Fruit fly (Drosophila melanogaster): ENCODE measurements around the gene bcd.

bcd gene

DNA sequence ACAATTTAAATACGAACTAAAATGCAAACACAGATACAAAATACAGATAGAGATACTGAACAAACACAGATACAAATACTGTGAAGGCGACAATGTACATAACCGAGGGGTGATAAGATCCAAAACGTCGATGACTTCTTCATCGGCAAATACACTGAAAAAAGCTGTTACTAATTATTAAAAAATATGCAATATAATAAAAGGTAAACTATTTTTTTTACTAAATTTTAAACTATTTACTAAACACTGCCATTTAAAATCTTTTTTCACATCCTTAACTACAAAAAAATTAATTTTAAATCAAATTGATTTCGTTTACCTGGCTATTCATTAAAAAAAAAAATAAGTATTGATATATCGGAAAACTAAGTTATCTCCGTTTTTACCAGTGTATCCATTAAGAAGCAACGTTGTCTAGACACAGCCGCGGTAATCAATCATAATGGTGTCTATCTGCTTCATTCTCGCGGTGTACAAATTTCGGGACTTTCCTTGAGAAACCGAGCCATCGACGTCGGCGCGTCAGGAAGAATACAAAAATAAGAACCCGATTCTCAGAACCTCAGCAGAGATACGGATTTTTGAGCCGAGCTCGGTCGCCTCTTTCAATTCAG lies 3.6 kb upstream of the bcd start (continued):
- TF ChIP-seq CG13296 (GFP tag; optimal IDR thresholded peaks at IDR 0.05) (peak; percentile 26), chn (GFP tag; optimal IDR thresholded peaks at IDR 0.05) (peak; percentile 59), CG17359 (tag; optimal IDR thresholded peaks at IDR 0.05) (peak; percentile 81), Aef1 (GFP tag; IDR thresholded peaks at IDR 0.05) (no peak), Nf-YB (GFP tag; optimal IDR thresholded peaks at IDR 0.05) (peak; percentile 82), CG16815 (GFP tag; optimal IDR thresholded peaks at IDR 0.05) (peak; percentile 95), CG2202 (tag; optimal IDR thresholded peaks at IDR 0.05) (peak; percentile 90), CG10959 (GFP tag; IDR thresholded peaks at IDR 0.05) (peak; percentile 79; the same call in 1 of the 2 replicates), bab2 (GFP tag; optimal IDR thresholded peaks at IDR 0.05) (peak; percentile 57), CG8290 (GFP tag; optimal IDR thresholded peaks at IDR 0.05) (peak; percentile 88), CG8290 (tag; optimal IDR thresholded peaks at IDR 0.05) (peak; percentile 1 to 80), CG17612 (GFP tag; IDR thresholded peaks at IDR 0.05) (no peak), Mrtf (GFP tag; IDR thresholded peaks at IDR 0.05) (no peak), vfl (GFP tag; optimal IDR thresholded peaks at IDR 0.05) (peak; percentile 4), phol (tag; optimal IDR thresholded peaks at IDR 0.05) (peak; percentile 96), CG11695 (GFP tag; IDR thresholded peaks at IDR 0.05) (peak; percentile 82), gce (GFP tag; IDR thresholded peaks at IDR 0.05) (no peak), cato (GFP tag; optimal IDR thresholded peaks at IDR 0.05; ENCODE audit: borderline replicate concordance) (peak; percentile 63), ato (GFP tag; IDR thresholded peaks at IDR 0.05; ENCODE audit: partially characterized antibody) (no peak), CG2875 (GFP tag; optimal IDR thresholded peaks at IDR 0.05) (peak; percentile 84), BEAF-32 (GFP tag; optimal IDR thresholded peaks at IDR 0.05) (no peak), CG12769 (tag; optimal IDR thresholded peaks at IDR 0.05) (no peak), bowl (GFP tag; IDR thresholded peaks at IDR 0.05) (no peak), B-H1 (GFP tag; IDR thresholded peaks at IDR 0.05) (no peak), CG14050 (GFP tag; IDR thresholded peaks at IDR 0.05) (no peak), CG13775 (GFP tag; optimal IDR thresholded peaks at IDR 0.05) (peak; percentile 93), vnd (GFP tag; IDR thresholded peaks at IDR 0.05; ENCODE audit: partially characterized antibody) (no peak), yki (optimal IDR thresholded peaks at IDR 0.05) (no peak), CG12942 (GFP tag; optimal IDR thresholded peaks at IDR 0.05) (peak; percentile 55), CG3163 (GFP tag; optimal IDR thresholded peaks at IDR 0.05) (no peak), CG10267 (tag; optimal IDR thresholded peaks at IDR 0.05) (peak; percentile 94), CG15011 (GFP tag; optimal IDR thresholded peaks at IDR 0.05) (peak; percentile 65), CG43689 (GFP tag; IDR thresholded peaks at IDR 0.05) (no peak), Ravus (GFP tag; IDR thresholded peaks at IDR 0.05) (no peak; the same call in 1 of the 2 replicates), Med (GFP tag) (peak; percentile 77), Spps (tag; optimal IDR thresholded peaks at IDR 0.05) (peak; percentile 94), E2f2 (GFP tag; IDR thresholded peaks at IDR 0.05) (no peak; the same call in none of the 2 replicates), Poxn (GFP tag; IDR thresholded peaks at IDR 0.05) (no peak), CG6254 (GFP tag; optimal IDR thresholded peaks at IDR 0.05) (peak; percentile 79), usp (GFP tag; optimal IDR thresholded peaks at IDR 0.05) (no peak), CG10543 (GFP tag; optimal IDR thresholded peaks at IDR 0.05) (no peak), HLH3B (GFP tag; IDR thresholded peaks at IDR 0.05) (peak; percentile 62; the same call in 1 of the 2 replicates), CG11456 (GFP tag; IDR thresholded peaks at IDR 0.05) (no peak), Dfd (GFP tag; optimal IDR thresholded peaks at IDR 0.05) (no peak), CG6854 (GFP tag; optimal IDR thresholded peaks at IDR 0.05) (peak; percentile 38), CG17829 (tag; optimal IDR thresholded peaks at IDR 0.05) (peak; percentile 98), CG15073 (GFP tag; optimal IDR thresholded peaks at IDR 0.05) (peak; percentile 20), CG17328 (GFP tag; IDR thresholded peaks at IDR 0.05) (peak; percentile 78; the same call in 1 of the 2 replicates), Side (GFP tag; optimal IDR thresholded peaks at IDR 0.05) (peak; percentile 17), CG3407 (GFP tag; optimal IDR thresholded peaks at IDR 0.05) (peak; percentile 87), CG17568 (GFP tag; optimal IDR thresholded peaks at IDR 0.05) (peak; percentile 65)

Data from whole organism, embryonic.